Fruit fly (Drosophila melanogaster) whole organism, embryonic: ENCODE results near the gene CG5966.

ENCODE experiments used
- Adf1 ChIP-seq: fragments of 200-800 bp; sonication (Bioruptor generic); IDR thresholded peaks from 2 replicates; pipeline ENCODE4 v1.3.6; 2022; ENCODE audit warnings: missing biosample characterization, missing genetic modification characterization
- Asciz ChIP-seq: fragments of 200-800 bp; sonication (Bioruptor generic); optimal IDR thresholded peaks from 2 replicates; lab custom pipeline; 2017; ENCODE audit warnings: missing biosample characterization, mild to moderate bottlenecking, missing genetic modification characterization, missing genetic modification reagents
- Atf6 ChIP-seq: fragments of 200-800 bp; sonication (Bioruptor generic); IDR thresholded peaks from 2 replicates; pipeline ENCODE4 v1.3.6; 2022; ENCODE audit warnings: missing biosample characterization, missing genetic modification characterization
- BtbVII ChIP-seq: fragments of 200-800 bp; sonication (Bioruptor generic); optimal IDR thresholded peaks from 3 replicates; lab custom pipeline; 2017; ENCODE audit warnings: missing biosample characterization, mild to moderate bottlenecking, missing genetic modification characterization
- CG10147 ChIP-seq: fragments of 200-800 bp; sonication (Bioruptor generic); optimal IDR thresholded peaks from 2 replicates; lab custom pipeline; 2019; ENCODE audit warnings: missing biosample characterization, mild to moderate bottlenecking, missing genetic modification characterization, moderate library complexity
- CG10959 ChIP-seq: fragments of 200-800 bp; sonication (Bioruptor generic); IDR thresholded peaks from 2 replicates; pipeline ENCODE4 v1.3.6; 2022; ENCODE audit warnings: missing biosample characterization, missing genetic modification characterization
- CG11456 ChIP-seq: fragments of 200-800 bp; sonication (Bioruptor generic); IDR thresholded peaks from 3 replicates; pipeline ENCODE4 v1.3.6; 2022; ENCODE audit warnings: missing biosample characterization, missing genetic modification characterization
- CG11723 ChIP-seq: fragments of 200-800 bp; sonication (Bioruptor generic); optimal IDR thresholded peaks from 2 replicates; lab custom pipeline; 2017; ENCODE audit warnings: missing biosample characterization, mild to moderate bottlenecking, missing genetic modification characterization
- CG12659 ChIP-seq: fragments of 200-800 bp; sonication (Bioruptor generic); optimal IDR thresholded peaks from 3 replicates; lab custom pipeline; 2017; ENCODE audit warnings: mild to moderate bottlenecking, missing biosample characterization, missing genetic modification reagents, missing genetic modification characterization
- CG13296 ChIP-seq: fragments of 200-800 bp; sonication (Bioruptor generic); optimal IDR thresholded peaks from 3 replicates; lab custom pipeline; 2018; ENCODE audit warnings: missing biosample characterization, mild to moderate bottlenecking, missing genetic modification characterization
- CG13424 ChIP-seq: fragments of 200-800 bp; sonication (Bioruptor generic); optimal IDR thresholded peaks from 2 replicates; lab custom pipeline; 2019; ENCODE audit warnings: missing biosample characterization, mild to moderate bottlenecking, missing genetic modification characterization, moderate library complexity
- CG16779 ChIP-seq: fragments of 200-800 bp; sonication (Bioruptor generic); IDR thresholded peaks from 2 replicates; pipeline ENCODE4 v1.3.6; 2022; ENCODE audit warnings: missing biosample characterization, missing genetic modification characterization
- CG16813 ChIP-seq: fragments of 200-800 bp; sonication (Bioruptor generic); IDR thresholded peaks from 3 replicates; pipeline ENCODE4 v1.3.6; 2022; ENCODE audit warnings: missing biosample characterization, missing genetic modification characterization; ENCODE audit not compliant: partially characterized antibody
- CG17385 ChIP-seq: fragments of 200-800 bp; sonication (Bioruptor generic); optimal IDR thresholded peaks from 3 replicates; lab custom pipeline; 2018; ENCODE audit warnings: missing biosample characterization, mild to moderate bottlenecking, missing genetic modification characterization
- CG18599 ChIP-seq: fragments of 200-800 bp; sonication (Bioruptor generic); optimal IDR thresholded peaks from 3 replicates; lab custom pipeline; 2017; ENCODE audit warnings: missing biosample characterization, missing genetic modification characterization, mild to moderate bottlenecking, moderate library complexity, missing genetic modification reagents
- CG2202 ChIP-seq: fragments of 200-800 bp; sonication (Bioruptor generic); optimal IDR thresholded peaks from 2 replicates; lab custom pipeline; 2018; ENCODE audit warnings: missing biosample characterization, mild to moderate bottlenecking, missing genetic modification characterization
- CG2678 ChIP-seq: fragments of 200-800 bp; sonication (Bioruptor generic); optimal IDR thresholded peaks from 3 replicates; lab custom pipeline; 2019; ENCODE audit warnings: missing biosample characterization, mild to moderate bottlenecking, missing genetic modification characterization, moderate library complexity
- CG30403 ChIP-seq: fragments of 200-800 bp; sonication (Bioruptor generic); optimal IDR thresholded peaks from 3 replicates; lab custom pipeline; 2016; ENCODE audit warnings: missing biosample characterization, missing genetic modification characterization
- CG4328 ChIP-seq: fragments of 200-800 bp; sonication (Bioruptor generic); optimal IDR thresholded peaks from 3 replicates; lab custom pipeline; 2017; ENCODE audit warnings: missing biosample characterization, missing genetic modification reagents, missing genetic modification characterization
- CG6272 ChIP-seq: fragments of 200-800 bp; sonication (Bioruptor generic); IDR thresholded peaks from 2 replicates; pipeline ENCODE4 v1.3.6; 2022; ENCODE audit warnings: missing biosample characterization, missing genetic modification characterization
- CG7963 ChIP-seq: fragments of 200-800 bp; sonication (Bioruptor generic); IDR thresholded peaks from 3 replicates; pipeline ENCODE4 v1.3.6; 2022; ENCODE audit warnings: missing biosample characterization, missing genetic modification characterization; ENCODE audit not compliant: partially characterized antibody
- CG8924 ChIP-seq: fragments of 200-800 bp; optimal IDR thresholded peaks from 3 replicates; lab custom pipeline; 2019; ENCODE audit warnings: missing biosample characterization, mild to moderate bottlenecking, missing genetic modification characterization, moderate library complexity
- CG9609 ChIP-seq: fragments of 200-800 bp; sonication (Bioruptor generic); optimal IDR thresholded peaks from 3 replicates; lab custom pipeline; 2016; ENCODE audit warnings: missing biosample characterization, missing genetic modification characterization
- D19B ChIP-seq: fragments of 200-800 bp; sonication (Bioruptor generic); optimal IDR thresholded peaks from 2 replicates; lab custom pipeline; 2017; ENCODE audit warnings: missing biosample characterization, mild to moderate bottlenecking, missing genetic modification characterization
- Fer1 ChIP-seq: fragments of 200-800 bp; sonication (Bioruptor generic); optimal IDR thresholded peaks from 2 replicates; lab custom pipeline; 2017; ENCODE audit warnings: missing biosample characterization, mild to moderate bottlenecking, missing genetic modification characterization
- Hmr ChIP-seq: fragments of 200-800 bp; sonication (Bioruptor generic); optimal IDR thresholded peaks from 3 replicates; lab custom pipeline; 2017; ENCODE audit warnings: mild to moderate bottlenecking, missing biosample characterization, missing genetic modification reagents, missing genetic modification characterization
- Myb ChIP-seq: fragments of 200-800 bp; sonication (Bioruptor generic); optimal IDR thresholded peaks from 2 replicates; lab custom pipeline; 2016; ENCODE audit warnings: missing biosample characterization, missing genetic modification characterization
- Ptx1 ChIP-seq: fragments of 200-800 bp; sonication (Bioruptor generic); IDR thresholded peaks from 2 replicates; pipeline ENCODE4 v1.3.6; 2022; ENCODE audit warnings: missing biosample characterization, missing genetic modification characterization
- Xbp1 ChIP-seq: fragments of 200-800 bp; sonication (Bioruptor generic); optimal IDR thresholded peaks from 3 replicates; lab custom pipeline; 2016; ENCODE audit warnings: missing biosample characterization, mild to moderate bottlenecking, missing genetic modification characterization
- amos ChIP-seq: fragments of 200-800 bp; sonication (Bioruptor generic); IDR thresholded peaks from 2 replicates; pipeline ENCODE4 v1.3.6; 2022; ENCODE audit warnings: missing biosample characterization, missing genetic modification characterization; ENCODE audit not compliant: partially characterized antibody
- aop ChIP-seq: fragments of 200-800 bp; sonication (Bioruptor generic); IDR thresholded peaks from 2 replicates; pipeline ENCODE4 v1.3.6; 2022; ENCODE audit warnings: missing biosample characterization, missing genetic modification characterization
- ase ChIP-seq: fragments of 200-800 bp; sonication (Bioruptor generic); IDR thresholded peaks from 3 replicates; pipeline ENCODE4 v1.3.6; 2022; ENCODE audit warnings: missing biosample characterization, missing genetic modification characterization
- crp ChIP-seq, 2 experiments: fragments of 200-800 bp; sonication (Bioruptor generic); optimal IDR thresholded peaks; 2 replicates in 1 of 2; 3 replicates in 1 of 2; lab custom pipeline; 2017; ENCODE audit warnings: missing biosample characterization in 2 of 2, missing genetic modification characterization in 2 of 2, mild to moderate bottlenecking in 1 of 2, moderate library complexity in 1 of 2
- cwo ChIP-seq: fragments of 200-800 bp; sonication (Bioruptor generic); optimal IDR thresholded peaks from 3 replicates; lab custom pipeline; 2017; ENCODE audit warnings: missing biosample characterization, missing genetic modification characterization, mild to moderate bottlenecking, moderate library complexity, missing genetic modification reagents
- dmrt99B ChIP-seq: fragments of 200-800 bp; sonication (Bioruptor generic); optimal IDR thresholded peaks from 2 replicates; lab custom pipeline; 2018; ENCODE audit warnings: missing biosample characterization, mild to moderate bottlenecking, missing genetic modification characterization, moderate library complexity
- fd96Cb ChIP-seq: fragments of 200-800 bp; sonication (Bioruptor generic); optimal IDR thresholded peaks from 2 replicates; lab custom pipeline; 2018; ENCODE audit warnings: missing biosample characterization, mild to moderate bottlenecking, missing genetic modification characterization, moderate library complexity
- grau ChIP-seq: fragments of 200-800 bp; optimal IDR thresholded peaks from 3 replicates; lab custom pipeline; 2019; ENCODE audit warnings: missing biosample characterization, mild to moderate bottlenecking, missing genetic modification characterization, moderate library complexity
- knrl ChIP-seq: fragments of 200-800 bp; sonication (Bioruptor generic); IDR thresholded peaks from 3 replicates; pipeline ENCODE4 v1.3.6; 2022; ENCODE audit warnings: missing biosample characterization, missing genetic modification characterization; ENCODE audit not compliant: partially characterized antibody
- lab ChIP-seq: fragments of 200-800 bp; sonication (Bioruptor generic); optimal IDR thresholded peaks from 3 replicates; lab custom pipeline; 2017; ENCODE audit warnings: missing biosample characterization, missing genetic modification characterization, mild to moderate bottlenecking, moderate library complexity, missing genetic modification reagents
- p53 ChIP-seq: fragments of 200-800 bp; sonication (Bioruptor generic); optimal IDR thresholded peaks from 2 replicates; lab custom pipeline; 2016; ENCODE audit warnings: missing biosample characterization, missing genetic modification characterization
- pum ChIP-seq: fragments of 200-800 bp; sonication (Bioruptor generic); optimal IDR thresholded peaks from 2 replicates; lab custom pipeline; 2016; ENCODE audit warnings: missing biosample characterization, missing genetic modification characterization
- pzg ChIP-seq: fragments of 200-800 bp; sonication (Bioruptor generic); optimal IDR thresholded peaks from 3 replicates; lab custom pipeline; 2018; ENCODE audit warnings: missing biosample characterization, mild to moderate bottlenecking, missing genetic modification characterization, moderate library complexity
- seq ChIP-seq: fragments of 200-800 bp; sonication (Bioruptor generic); IDR thresholded peaks from 2 replicates; pipeline ENCODE4 v1.3.6; 2022; ENCODE audit warnings: missing biosample characterization, missing genetic modification characterization
- sima ChIP-seq: fragments of 200-800 bp; sonication (Bioruptor generic); optimal IDR thresholded peaks from 2 replicates; lab custom pipeline; 2016; ENCODE audit warnings: missing biosample characterization, missing genetic modification characterization
- sna ChIP-seq: fragments of 200-800 bp; sonication (Bioruptor generic); IDR thresholded peaks from 2 replicates; pipeline ENCODE4 v1.3.6; 2022; ENCODE audit warnings: missing biosample characterization, missing genetic modification characterization; ENCODE audit not compliant: partially characterized antibody
- sob ChIP-seq: fragments of 200-800 bp; sonication (Bioruptor generic); IDR thresholded peaks from 2 replicates; pipeline ENCODE4 v1.3.6; 2022; ENCODE audit warnings: missing biosample characterization, missing genetic modification characterization
- wek ChIP-seq: fragments of 200-800 bp; sonication (Bioruptor generic); optimal IDR thresholded peaks from 3 replicates; lab custom pipeline; 2018; ENCODE audit warnings: missing biosample characterization, mild to moderate bottlenecking, missing genetic modification characterization, moderate library complexity

Gene CG5966

DNA sequence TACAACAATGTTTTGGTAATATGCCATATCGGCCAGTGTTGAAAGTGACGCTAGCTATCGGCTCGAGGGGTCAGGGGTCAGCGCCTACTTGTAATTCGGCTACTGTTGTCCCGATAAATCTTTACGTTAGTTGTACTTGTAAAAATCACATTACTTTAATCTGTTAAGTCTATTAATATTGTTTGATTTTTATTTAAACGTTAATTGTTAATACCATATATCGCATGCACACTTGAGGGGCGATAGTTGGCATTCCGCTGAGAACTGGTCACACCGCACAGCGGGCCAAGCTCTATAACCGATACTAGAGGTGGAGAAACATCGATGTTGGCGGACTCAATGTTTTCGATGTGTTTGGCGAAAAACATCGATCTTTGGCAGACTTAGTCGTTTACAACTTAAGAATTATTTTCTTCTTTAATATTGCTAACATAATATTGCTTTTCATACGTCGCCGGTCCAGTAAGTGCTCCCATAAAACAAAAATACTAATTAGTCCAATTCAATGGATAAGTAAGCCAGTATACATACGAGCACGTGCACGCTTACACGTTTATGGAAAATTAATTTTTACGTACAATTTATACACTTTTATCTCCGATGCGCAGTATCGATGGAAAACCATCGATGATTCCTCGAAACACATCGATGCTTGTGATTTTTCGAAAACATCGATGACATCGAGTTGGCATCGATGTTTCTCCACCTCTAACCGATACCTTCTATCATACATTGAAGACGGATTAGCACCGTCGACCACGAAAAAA, 48.8 kb downstream of the CG5966 start, which contains the start of the genes rux and MCTS1 (continued):
- TF ChIP-seq CG6272 (GFP tag; lab: Robert Waterston, UW): peak; percentile 53
- peak; percentile 53 for TF ChIP-seq pum (GFP tag; lab: Kevin White, UChicago)
- peak; percentile 1 for TF ChIP-seq Myb (GFP tag; lab: Kevin White, UChicago)
- peak; percentile 74; the same call in 2 of the 3 replicates for TF ChIP-seq CG11456
- TF ChIP-seq Xbp1: peak; percentile 19
- peak; percentile 11 for TF ChIP-seq grau (tag; lab: Kevin White, UChicago)
- TF ChIP-seq pzg: peak; percentile 57
- TF ChIP-seq CG7963 (GFP tag; lab: Robert Waterston, UW): peak; percentile 89
- peak; percentile 51; the same call in 1 of the 2 replicates for TF ChIP-seq sob
- peak; percentile 94 for TF ChIP-seq knrl (GFP tag; lab: Robert Waterston, UW)
- peak; percentile 39 for TF ChIP-seq CG9609 (GFP tag; lab: Kevin White, UChicago)
- peak; percentile 97 for TF ChIP-seq CG16813 (GFP tag; lab: Robert Waterston, UW)
- no peak for TF ChIP-seq Adf1 (GFP tag; lab: Robert Waterston, UW)
- TF ChIP-seq CG2202 (tag; lab: Kevin White, UChicago): no peak
- peak; percentile 37 for TF ChIP-seq Ptx1 (GFP tag; lab: Robert Waterston, UW)
- no peak for TF ChIP-seq Asciz (GFP tag; lab: Kevin White, UChicago)
- peak; percentile 9 for TF ChIP-seq Hmr (GFP tag; lab: Kevin White, UChicago)
- no peak for TF ChIP-seq p53
- no peak for TF ChIP-seq cwo
- no peak for TF ChIP-seq wek (GFP tag; lab: Kevin White, UChicago)
- no peak for TF ChIP-seq ase (GFP tag; lab: Robert Waterston, UW)
- TF ChIP-seq sna (GFP tag; lab: Robert Waterston, UW): peak; percentile 94
- TF ChIP-seq aop (GFP tag; lab: Robert Waterston, UW): no peak
- TF ChIP-seq sima (GFP tag; lab: Kevin White, UChicago): no peak
- no peak for TF ChIP-seq CG16779 (GFP tag; lab: Robert Waterston, UW)
- TF ChIP-seq fd96Cb (tag; lab: Kevin White, UChicago): peak; percentile 5
- TF ChIP-seq crp (GFP tag; optimal IDR thresholded peaks at IDR 0.05; lab: Kevin White, UChicago): peak in 1 of 2 experiments; percentile 2
- TF ChIP-seq CG13296 (GFP tag; lab: Kevin White, UChicago): no peak

DNA sequence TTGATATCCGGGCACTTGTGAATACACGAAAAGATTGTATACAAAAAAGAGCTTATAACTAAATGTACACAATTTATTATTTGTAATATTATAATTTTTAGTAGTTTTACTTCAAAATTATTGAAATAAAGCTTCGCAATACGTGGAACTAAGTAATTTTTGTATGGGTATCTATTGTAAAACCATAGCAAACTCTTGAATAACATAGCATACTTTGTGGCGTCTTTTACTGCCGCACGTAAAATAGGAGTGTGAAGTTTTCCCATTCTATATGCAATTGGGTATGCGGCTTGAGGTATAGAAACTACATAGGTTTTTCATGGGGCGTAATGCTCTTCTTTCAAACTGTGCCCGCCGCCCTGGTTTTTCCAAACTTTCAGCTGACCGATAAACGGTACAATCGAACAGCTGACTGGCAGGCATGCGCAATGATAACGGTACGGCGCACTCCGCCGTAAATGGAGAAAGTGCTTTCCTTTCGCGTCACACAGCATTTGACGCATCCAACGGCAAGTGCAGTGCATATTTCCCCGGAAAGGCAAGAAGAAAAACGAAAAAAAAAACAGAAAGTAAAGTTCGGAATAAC, 50.9 kb downstream of the CG5966 start, which contains the start of gene CG5937:
Gene CG5937, plus strand, starts transcription at position 575 of the 586 bp plus-strand sequence.
- TF ChIP-seq dmrt99B (tag; lab: Kevin White, UChicago): peak; percentile 22
- peak; percentile 4 for TF ChIP-seq Fer1 (GFP tag; lab: Kevin White, UChicago)
- TF ChIP-seq CG13424 (tag; lab: Kevin White, UChicago): peak; percentile 46
- peak; percentile 18 for TF ChIP-seq CG10147 (GFP tag; lab: Kevin White, UChicago)
- peak; percentile 33 for TF ChIP-seq CG17385 (GFP tag; lab: Kevin White, UChicago)
- TF ChIP-seq CG12659 (GFP tag; lab: Kevin White, UChicago): peak; percentile 10
- no peak for TF ChIP-seq CG10959
- no peak for TF ChIP-seq seq (GFP tag; lab: Robert Waterston, UW)
- peak; percentile 8 for TF ChIP-seq BtbVII (GFP tag; lab: Kevin White, UChicago)
- TF ChIP-seq Atf6 (GFP tag; lab: Robert Waterston, UW): no peak
- TF ChIP-seq CG2678 (tag; lab: Kevin White, UChicago): no peak
- peak; percentile 30 for TF ChIP-seq CG18599 (GFP tag; lab: Kevin White, UChicago)
- peak; percentile 4 for TF ChIP-seq CG8924 (tag; lab: Kevin White, UChicago)
- TF ChIP-seq amos (GFP tag; lab: Robert Waterston, UW): no peak
- peak; percentile 33 for TF ChIP-seq CG4328 (GFP tag; lab: Kevin White, UChicago)
- TF ChIP-seq CG30403 (GFP tag; lab: Kevin White, UChicago): peak; percentile 14
- no peak for TF ChIP-seq CG16813 (GFP tag; lab: Robert Waterston, UW)
- TF ChIP-seq grau (tag; lab: Kevin White, UChicago): peak; percentile 36
- peak; percentile 43 for TF ChIP-seq lab (GFP tag; lab: Kevin White, UChicago)
- no peak for TF ChIP-seq CG11723 (GFP tag; lab: Kevin White, UChicago)
- peak; percentile 8 for TF ChIP-seq D19B (GFP tag; lab: Kevin White, UChicago)
